Worm (Caenorhabditis elegans) whole organism, L3 larva: Measurements from ENCODE around the gene pfut-1.

Source experiments
- ZK546.5 ChIP-seq: sonication (generic microtip); optimal IDR thresholded peaks from 2 replicates; lab custom pipeline; 2017; ENCODE audit warnings: missing biosample characterization, missing genetic modification characterization
- ama-1 ChIP-seq: fragments of 150-350 bp; optimal IDR thresholded peaks from 2 replicates; lab custom pipeline; 2018
- ceh-16 ChIP-seq: sonication (generic microtip); optimal IDR thresholded peaks from 2 replicates; lab custom pipeline; 2017; ENCODE audit warnings: missing biosample characterization, missing genetic modification characterization
- ceh-28 ChIP-seq: fragments of 150-350 bp; optimal IDR thresholded peaks from 2 replicates; lab custom pipeline; 2014; ENCODE audit warnings: missing biosample characterization, missing genetic modification reagents, missing genetic modification characterization
- ceh-82 ChIP-seq: fragments of 150-350 bp; optimal IDR thresholded peaks from 2 replicates; lab custom pipeline; 2014; ENCODE audit warnings: missing biosample characterization, missing genetic modification characterization
- ceh-9 ChIP-seq: sonication (generic microtip); optimal IDR thresholded peaks from 2 replicates; lab custom pipeline; 2018; ENCODE audit warnings: missing biosample characterization, missing genetic modification characterization
- egl-27 ChIP-seq: sonication (generic microtip); optimal IDR thresholded peaks from 4 replicates; lab custom pipeline; 2017; ENCODE audit warnings: missing biosample characterization, missing genetic modification reagents, missing genetic modification characterization
- egl-5 ChIP-seq: fragments of 150-350 bp; optimal IDR thresholded peaks from 2 replicates; lab custom pipeline; 2017; ENCODE audit warnings: missing biosample characterization, missing genetic modification reagents, missing genetic modification characterization, inconsistent platforms
- elt-1 ChIP-seq: fragments of 150-350 bp; optimal IDR thresholded peaks from 2 replicates; lab custom pipeline; 2014; ENCODE audit warnings: missing biosample characterization, missing genetic modification characterization
- elt-2 ChIP-seq: sonication (generic microtip); optimal IDR thresholded peaks from 2 replicates; lab custom pipeline; 2016; ENCODE audit warnings: missing genetic modification reagents, mild to moderate bottlenecking, missing genetic modification characterization, missing compliant biosample characterization
- elt-3 ChIP-seq, 3 experiments: fragments of 150-350 bp in 1 of 3; sonication (generic microtip) in 2 of 3; optimal IDR thresholded peaks; 2 replicates in 2 of 3; 4 replicates in 1 of 3; lab custom pipeline; 2014 to 2017; ENCODE audit warnings: missing biosample characterization in 3 of 3, missing genetic modification characterization in 3 of 3
- eor-1 ChIP-seq, 2 experiments: fragments of 150-350 bp; optimal IDR thresholded peaks; 2 replicates each; lab custom pipeline; 2014 to 2018; ENCODE audit warnings: missing biosample characterization in 2 of 2, missing genetic modification characterization in 2 of 2
- fkh-10 ChIP-seq: sonication (generic microtip); optimal IDR thresholded peaks from 2 replicates; lab custom pipeline; 2017; ENCODE audit warnings: missing biosample characterization, missing genetic modification reagents, missing genetic modification characterization
- fos-1 ChIP-seq: fragments of 150-350 bp; optimal IDR thresholded peaks from 2 replicates; lab custom pipeline; 2014; ENCODE audit warnings: missing biosample characterization, missing genetic modification characterization
- hmg-11 ChIP-seq: sonication (generic microtip); optimal IDR thresholded peaks from 2 replicates; lab custom pipeline; 2016; ENCODE audit warnings: missing genetic modification characterization, missing compliant biosample characterization
- lin-15B ChIP-seq: fragments of 150-350 bp; optimal IDR thresholded peaks from 2 replicates; lab custom pipeline; 2014; ENCODE audit warnings: missing biosample characterization, missing genetic modification characterization
- lin-39 ChIP-seq: fragments of 150-350 bp; optimal IDR thresholded peaks from 2 replicates; lab custom pipeline; 2018; ENCODE audit warnings: missing biosample characterization, missing genetic modification reagents, missing genetic modification characterization
- lsy-12 ChIP-seq: sonication (generic microtip); optimal IDR thresholded peaks from 2 replicates; lab custom pipeline; 2016; ENCODE audit warnings: mild to moderate bottlenecking, missing genetic modification characterization, missing compliant biosample characterization
- mdl-1 ChIP-seq: fragments of 150-350 bp; optimal IDR thresholded peaks from 2 replicates; lab custom pipeline; 2014; ENCODE audit warnings: missing biosample characterization, missing genetic modification characterization
- nfya-1 ChIP-seq: sonication (generic microtip); optimal IDR thresholded peaks from 2 replicates; lab custom pipeline; 2017; ENCODE audit warnings: missing genetic modification characterization, mild to moderate bottlenecking, missing compliant biosample characterization, antibody characterized with exemption, moderate library complexity; ENCODE audit not compliant: insufficient read depth
- nhr-11 ChIP-seq: fragments of 150-350 bp; optimal IDR thresholded peaks from 2 replicates; lab custom pipeline; 2014; ENCODE audit warnings: missing biosample characterization, missing genetic modification characterization
- nhr-23 ChIP-seq: fragments of 150-350 bp; optimal IDR thresholded peaks from 2 replicates; lab custom pipeline; 2014; ENCODE audit warnings: missing biosample characterization, missing genetic modification reagents, missing genetic modification characterization
- nhr-237 ChIP-seq: fragments of 150-350 bp; optimal IDR thresholded peaks from 2 replicates; lab custom pipeline; 2014; ENCODE audit warnings: missing biosample characterization, missing genetic modification characterization
- nhr-25 ChIP-seq: sonication (generic microtip); optimal IDR thresholded peaks from 2 replicates; lab custom pipeline; 2017; ENCODE audit warnings: missing biosample characterization, missing genetic modification characterization
- nhr-28 ChIP-seq: fragments of 150-350 bp; optimal IDR thresholded peaks from 2 replicates; lab custom pipeline; 2014; ENCODE audit warnings: missing biosample characterization, missing genetic modification characterization
- nhr-43 ChIP-seq: sonication (generic microtip); optimal IDR thresholded peaks from 2 replicates; lab custom pipeline; 2016; ENCODE audit warnings: mild to moderate bottlenecking, missing genetic modification characterization, missing compliant biosample characterization; ENCODE audit not compliant: poor library complexity, severe bottlenecking
- nhr-67 ChIP-seq: fragments of 150-350 bp; optimal IDR thresholded peaks from 2 replicates; lab custom pipeline; 2014; ENCODE audit warnings: missing biosample characterization, missing genetic modification characterization
- nhr-76 ChIP-seq: fragments of 150-350 bp; sonication (generic microtip); optimal IDR thresholded peaks from 5 replicates; lab custom pipeline; 2014; ENCODE audit warnings: missing biosample characterization, missing genetic modification characterization
- nhr-77 ChIP-seq: fragments of 150-350 bp; optimal IDR thresholded peaks from 2 replicates; lab custom pipeline; 2014; ENCODE audit warnings: missing biosample characterization, missing genetic modification characterization
- pha-4 ChIP-seq: fragments of 150-350 bp; optimal IDR thresholded peaks from 2 replicates; lab custom pipeline; 2014; ENCODE audit warnings: missing biosample characterization, missing genetic modification reagents, missing genetic modification characterization
- pqm-1 ChIP-seq: fragments of 150-350 bp; optimal IDR thresholded peaks from 2 replicates; lab custom pipeline; 2017; ENCODE audit warnings: missing biosample characterization, missing genetic modification characterization, inconsistent platforms
- sea-2 ChIP-seq: fragments of 150-350 bp; sonication (generic microtip); optimal IDR thresholded peaks from 4 replicates; lab custom pipeline; 2014; ENCODE audit warnings: missing biosample characterization, missing genetic modification reagents, missing genetic modification characterization
- snpc-4 ChIP-seq: fragments of 150-350 bp; optimal IDR thresholded peaks from 2 replicates; lab custom pipeline; 2014; ENCODE audit warnings: missing biosample characterization, missing genetic modification characterization
- unc-39 ChIP-seq: sonication (generic microtip); optimal IDR thresholded peaks from 4 replicates; lab custom pipeline; 2017; ENCODE audit warnings: missing biosample characterization, missing genetic modification characterization
- unc-62 ChIP-seq: fragments of 150-350 bp; sonication (generic microtip); optimal IDR thresholded peaks from 4 replicates; lab custom pipeline; 2014; ENCODE audit warnings: missing biosample characterization, missing genetic modification reagents, missing genetic modification characterization
- zag-1 ChIP-seq: fragments of 150-350 bp; optimal IDR thresholded peaks from 2 replicates; lab custom pipeline; 2014; ENCODE audit warnings: missing biosample characterization, missing genetic modification characterization
- ztf-11 ChIP-seq: fragments of 150-350 bp; optimal IDR thresholded peaks from 2 replicates; lab custom pipeline; 2014; ENCODE audit warnings: missing biosample characterization, missing genetic modification characterization
- ztf-4 ChIP-seq: fragments of 150-350 bp; optimal IDR thresholded peaks from 2 replicates; lab custom pipeline; 2014; ENCODE audit warnings: missing biosample characterization, missing genetic modification characterization

The pfut-1 gene

DNA sequence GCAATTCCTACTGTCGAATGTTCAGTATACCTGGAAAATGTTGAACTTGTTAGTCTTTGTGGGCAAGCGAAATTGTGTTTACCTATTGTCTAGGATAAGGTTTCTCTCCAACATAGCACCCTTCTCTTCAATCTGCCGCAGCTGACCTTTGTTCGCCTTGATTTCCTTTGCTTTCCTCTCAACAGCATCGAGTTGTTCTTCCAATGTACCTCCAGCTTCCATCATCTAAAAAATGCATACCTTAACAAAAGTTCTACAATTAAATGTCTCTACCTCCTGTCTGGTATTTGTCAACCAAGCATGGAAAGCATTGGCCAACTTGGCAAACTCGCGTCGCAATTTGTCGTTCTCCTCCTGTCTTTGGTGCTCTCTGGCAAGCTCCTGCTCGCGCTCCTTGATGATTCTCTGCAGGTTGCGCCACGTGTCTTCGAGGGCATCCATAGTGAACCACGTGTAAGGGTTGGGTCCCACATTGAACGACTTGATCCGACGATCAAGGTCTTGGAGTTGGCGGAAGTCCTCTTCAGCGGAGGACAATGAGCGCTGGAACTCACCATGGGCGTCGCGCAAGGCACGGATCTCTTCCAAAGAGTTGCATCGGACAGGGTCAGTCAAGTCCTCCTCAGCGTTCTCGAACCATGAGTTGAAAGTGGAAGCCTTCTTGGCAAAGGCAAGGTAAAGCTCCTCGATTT, 46.9 kb upstream of the pfut-1 start:
- no peak for TF ChIP-seq pqm-1 (tag; lab: Kevin White, UChicago)
- no peak for TF ChIP-seq ceh-28 (tag; lab: Kevin White, UChicago)
- TF ChIP-seq nhr-67 (tag; lab: Kevin White, UChicago): no peak

DNA sequence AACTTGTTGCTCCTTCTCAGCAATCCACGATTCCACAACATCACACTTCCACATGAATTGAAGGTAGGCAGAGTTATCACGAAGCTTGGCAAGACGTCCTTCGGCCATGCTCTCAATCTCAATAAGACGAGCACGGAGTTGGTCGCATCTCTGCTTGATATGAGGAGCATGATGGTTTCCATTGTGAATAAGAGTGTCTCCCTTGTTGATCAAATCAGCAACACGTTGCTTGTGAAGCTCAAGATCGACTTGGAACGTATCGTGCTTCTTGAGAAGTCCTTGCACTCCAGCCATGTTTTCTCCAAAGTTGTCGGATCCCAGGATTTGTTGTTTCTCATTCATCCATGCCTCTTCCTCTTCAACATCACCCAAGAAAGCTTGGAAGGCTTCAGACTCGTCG, 46.0 kb upstream of the pfut-1 start:
- TF ChIP-seq nhr-28 (tag; lab: Kevin White, UChicago) (no peak), elt-2 (tag; lab: Kevin White, UChicago) (no peak), nhr-23 (tag; lab: Kevin White, UChicago) (no peak), nhr-11 (tag; lab: Kevin White, UChicago) (no peak), eor-1 (tag; optimal IDR thresholded peaks at IDR 0.05; lab: Kevin White, UChicago) (no peak), ZK546.5 (no peak), fkh-10 (GFP tag; lab: Kevin White, UChicago) (no peak), egl-5 (tag; lab: Kevin White, UChicago) (no peak), hmg-11 (tag; lab: Kevin White, UChicago) (no peak), unc-62 (GFP tag; lab: Kevin White, UChicago) (no peak), fos-1 (tag; lab: Kevin White, UChicago) (no peak), nhr-237 (tag; lab: Kevin White, UChicago) (no peak), nhr-25 (tag; lab: Kevin White, UChicago) (no peak), unc-39 (tag; lab: Kevin White, UChicago) (no peak), nhr-76 (tag; lab: Kevin White, UChicago) (no peak), elt-3 (tag; optimal IDR thresholded peaks at IDR 0.05; lab: Kevin White, UChicago) (no peak)

DNA sequence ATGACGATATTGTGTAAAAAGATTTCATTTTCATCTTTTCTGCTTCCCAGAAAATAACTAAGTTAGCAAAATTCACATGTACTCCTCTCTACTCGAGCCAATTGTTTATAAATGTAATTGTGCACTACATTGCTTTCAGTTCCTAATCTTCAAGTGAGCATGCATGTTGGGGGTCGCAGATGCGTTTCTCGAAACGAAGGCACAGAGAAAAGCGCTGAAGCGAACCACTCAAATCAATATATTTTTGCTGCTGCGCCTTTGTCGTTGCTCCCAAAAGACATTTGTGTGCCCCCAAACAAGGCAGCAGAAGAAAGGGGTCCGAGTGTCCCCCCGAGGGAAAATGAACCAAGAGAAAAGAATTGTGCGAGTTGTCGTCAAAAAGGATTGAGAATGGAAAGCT, 39.4 kb upstream of the pfut-1 start:
- no peak for TF ChIP-seq nhr-23 (tag; lab: Kevin White, UChicago)
- TF ChIP-seq fos-1 (tag; lab: Kevin White, UChicago): no peak
- TF ChIP-seq lin-15B (tag; lab: Kevin White, UChicago): no peak
- peak; percentile 12 for TF ChIP-seq fkh-10 (GFP tag; lab: Kevin White, UChicago)
- no peak for TF ChIP-seq egl-27
- TF ChIP-seq hmg-11 (tag; lab: Kevin White, UChicago): peak; percentile 54
- peak; percentile 49 for TF ChIP-seq nfya-1 (tag; lab: Kevin White, UChicago)
- no peak for TF ChIP-seq nhr-237 (tag; lab: Kevin White, UChicago)
- no peak for TF ChIP-seq nhr-77 (tag; lab: Kevin White, UChicago)
- peak; percentile 89 for TF ChIP-seq lin-39 (tag; lab: Kevin White, UChicago)
- no peak for TF ChIP-seq elt-3 (tag; optimal IDR thresholded peaks at IDR 0.05; lab: Kevin White, UChicago)
- no peak for TF ChIP-seq egl-5 (tag; lab: Kevin White, UChicago)
- TF ChIP-seq elt-1 (tag; lab: Kevin White, UChicago): no peak
- TF ChIP-seq ceh-82 (tag; lab: Kevin White, UChicago): no peak
- TF ChIP-seq pha-4 (tag; lab: Kevin White, UChicago): no peak
- no peak for TF ChIP-seq nhr-25 (tag; lab: Kevin White, UChicago)

DNA sequence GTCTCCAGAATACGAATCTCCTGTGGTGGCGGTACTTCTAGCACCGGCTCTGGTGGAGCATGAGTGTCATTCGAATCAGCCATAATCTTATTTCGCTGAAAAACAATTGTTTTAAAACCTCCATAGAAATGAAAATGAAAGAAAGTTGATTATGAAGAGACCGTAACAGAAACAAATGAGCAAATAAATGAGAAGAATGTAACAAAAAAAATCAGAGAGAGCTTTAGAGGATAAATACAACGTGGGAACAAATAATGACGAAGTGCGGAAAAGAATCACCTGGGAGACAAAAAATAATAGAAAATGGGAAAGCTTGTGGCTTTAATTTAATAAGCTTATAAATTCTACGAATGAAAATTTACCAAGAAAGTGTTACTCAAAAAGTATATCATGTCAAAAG, 38.6 kb upstream of the pfut-1 start, which contains the start of gene spc-1:
spc-1 (minus strand) TSS at position 101 of the 400 bp plus-strand sequence.
- no peak for TF ChIP-seq lin-15B (tag; lab: Kevin White, UChicago)
- TF ChIP-seq pqm-1 (tag; lab: Kevin White, UChicago): peak; percentile 47
- no peak for TF ChIP-seq lin-39 (tag; lab: Kevin White, UChicago)

DNA sequence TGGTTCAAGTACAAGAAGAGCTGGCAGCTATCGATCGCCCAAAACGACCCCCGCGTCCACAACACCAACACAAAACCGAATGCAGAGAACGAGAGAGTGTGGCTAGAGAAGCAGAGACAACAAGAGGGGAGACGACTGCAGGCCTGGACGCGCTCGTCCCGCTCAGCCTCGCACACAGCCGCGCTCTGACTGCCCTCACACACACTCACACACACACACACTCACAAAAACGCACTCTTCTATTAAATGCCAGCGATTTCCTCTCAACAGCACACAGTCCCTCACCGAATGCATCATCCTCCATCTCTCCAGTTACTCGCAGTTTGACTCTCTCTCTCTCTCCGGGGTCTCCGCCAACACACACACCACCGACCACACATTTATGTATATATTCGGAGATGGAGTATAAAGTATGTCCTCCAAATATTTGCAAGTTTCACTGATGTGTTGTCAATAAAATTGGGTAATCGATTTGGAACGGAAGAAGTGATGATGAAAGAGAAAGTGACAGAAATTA, 37.9 kb upstream of the pfut-1 start:
- TF ChIP-seq ztf-4 (tag; lab: Kevin White, UChicago): peak; percentile 76
- peak; percentile 93 for TF ChIP-seq fos-1 (tag; lab: Kevin White, UChicago)
- TF ChIP-seq mdl-1: peak; percentile 54
- TF ChIP-seq fkh-10 (GFP tag; lab: Kevin White, UChicago): peak; percentile 67
- peak; percentile 95 for TF ChIP-seq nhr-25 (tag; lab: Kevin White, UChicago)
- no peak for TF ChIP-seq ceh-9 (tag; lab: Kevin White, UChicago)
- TF ChIP-seq pqm-1 (tag; lab: Kevin White, UChicago): peak; percentile 72
- no peak for TF ChIP-seq ZK546.5
- TF ChIP-seq pha-4 (tag; lab: Kevin White, UChicago): peak; percentile 98
- TF ChIP-seq nhr-43 (tag; lab: Kevin White, UChicago): peak; percentile 76
- TF ChIP-seq unc-62 (GFP tag; lab: Kevin White, UChicago): peak; percentile 90
- no peak for TF ChIP-seq ceh-16 (tag; lab: Kevin White, UChicago)
- TF ChIP-seq nhr-28 (tag; lab: Kevin White, UChicago): no peak
- peak; percentile 92 for TF ChIP-seq lsy-12 (tag; lab: Kevin White, UChicago)
- no peak for TF ChIP-seq sea-2
- no peak for TF ChIP-seq nhr-76 (tag; lab: Kevin White, UChicago)
- peak; percentile 86 for TF ChIP-seq egl-27
- peak; percentile 78 for TF ChIP-seq egl-5 (tag; lab: Kevin White, UChicago)
- TF ChIP-seq nhr-67 (tag; lab: Kevin White, UChicago): no peak
- TF ChIP-seq unc-39 (tag; lab: Kevin White, UChicago): no peak
- peak; percentile 92 for TF ChIP-seq nfya-1 (tag; lab: Kevin White, UChicago)
- no peak for TF ChIP-seq ztf-11 (tag; lab: Kevin White, UChicago)
- peak; percentile 29 for TF ChIP-seq ama-1
- peak; percentile 51 for TF ChIP-seq snpc-4 (tag; lab: Kevin White, UChicago)
- TF ChIP-seq lin-15B (tag; lab: Kevin White, UChicago): peak; percentile 65
- no peak for TF ChIP-seq nhr-237 (tag; lab: Kevin White, UChicago)
- TF ChIP-seq elt-3 (tag; optimal IDR thresholded peaks at IDR 0.05; lab: Kevin White, UChicago): peak in 1 of 3 experiments; percentile 4
- peak; percentile 92 for TF ChIP-seq elt-2 (tag; lab: Kevin White, UChicago)
- peak; percentile 60 for TF ChIP-seq zag-1 (tag; lab: Kevin White, UChicago)
- peak; percentile 79 for TF ChIP-seq nhr-23 (tag; lab: Kevin White, UChicago)
